Worm (Caenorhabditis elegans) whole organism, L4/young adult: ENCODE data around the gene Y50D4C.12.

Experiments used
- W03F9.2 ChIP-seq: fragments of 150-350 bp; optimal IDR thresholded peaks from 2 replicates; lab custom pipeline; 2014; ENCODE audit warnings: missing biosample characterization, missing genetic modification characterization
- him-1 ChIP-seq: sonication (generic microtip); optimal IDR thresholded peaks from 2 replicates; lab custom pipeline; 2016; ENCODE audit warnings: missing genotype, missing genetic modification reagents, missing genetic modification characterization, missing compliant biosample characterization

DNA sequence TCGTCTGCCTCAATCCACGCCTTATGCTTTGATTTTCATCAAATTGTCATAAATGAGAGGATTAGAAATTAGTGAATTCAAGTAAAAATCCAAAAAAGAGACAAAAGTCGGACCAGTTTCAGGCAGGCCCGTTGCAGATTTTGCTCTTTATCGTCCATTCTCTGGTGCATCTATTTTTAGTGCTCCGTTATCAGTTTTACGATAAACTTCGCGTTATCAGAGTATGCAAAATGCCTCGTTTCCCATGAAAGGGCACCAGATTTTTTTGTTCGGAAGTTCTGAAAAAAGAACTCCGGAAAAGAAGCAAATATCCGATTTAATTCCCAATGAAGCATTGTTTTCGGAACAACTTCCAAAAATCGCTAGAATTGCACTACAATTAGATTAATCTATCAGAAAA, 23.5 kb downstream of the Y50D4C.12 start:
- TF ChIP-seq W03F9.2 = no peak
- no peak for TF ChIP-seq him-1 (tag; lab: Kevin White, UChicago)
